Worm (Caenorhabditis elegans) whole organism, L2 larva: ENCODE measurements around the gene ZK632.14.

ENCODE experiments used
- C34F6.9 ChIP-seq: fragments of 150-350 bp; optimal IDR thresholded peaks from 2 replicates; lab custom pipeline; 2014; ENCODE audit warnings: missing biosample characterization, missing genetic modification characterization
- F13H6.1 ChIP-seq: sonication (generic microtip); optimal IDR thresholded peaks from 2 replicates; lab custom pipeline; 2016; ENCODE audit warnings: missing genetic modification characterization, missing compliant biosample characterization
- R02D3.7 ChIP-seq: fragments of 150-350 bp; optimal IDR thresholded peaks from 2 replicates; lab custom pipeline; 2014; ENCODE audit warnings: missing biosample characterization, missing genetic modification characterization
- Y55F3AM.14 ChIP-seq: fragments of 200-800 bp; sonication (Bioruptor generic); optimal IDR thresholded peaks from 2 replicates; lab custom pipeline; 2018; ENCODE audit warnings: mild to moderate bottlenecking, missing genetic modification characterization, missing compliant biosample characterization
- ZK546.5 ChIP-seq: sonication (generic microtip); optimal IDR thresholded peaks from 2 replicates; lab custom pipeline; 2017; ENCODE audit warnings: missing biosample characterization, missing genetic modification characterization
- alr-1 ChIP-seq: fragments of 150-350 bp; optimal IDR thresholded peaks from 2 replicates; lab custom pipeline; 2014; ENCODE audit warnings: missing biosample characterization, missing genetic modification characterization
- aly-2 ChIP-seq: fragments of 150-350 bp; optimal IDR thresholded peaks from 2 replicates; lab custom pipeline; 2014; ENCODE audit warnings: missing biosample characterization, missing genetic modification characterization
- ama-1 ChIP-seq: fragments of 150-350 bp; optimal IDR thresholded peaks from 2 replicates; lab custom pipeline; 2018; ENCODE audit warnings: inconsistent platforms
- blmp-1 ChIP-seq: sonication (generic microtip); optimal IDR thresholded peaks from 2 replicates; lab custom pipeline; 2017; ENCODE audit warnings: missing genetic modification characterization, mild to moderate bottlenecking, missing compliant biosample characterization, antibody characterized with exemption, moderate library complexity; ENCODE audit not compliant: insufficient read depth
- ceh-16 ChIP-seq: fragments of 150-350 bp; optimal IDR thresholded peaks from 2 replicates; lab custom pipeline; 2014; ENCODE audit warnings: missing biosample characterization, missing genetic modification characterization
- ceh-82 ChIP-seq: fragments of 150-350 bp; optimal IDR thresholded peaks from 2 replicates; lab custom pipeline; 2014; ENCODE audit warnings: missing biosample characterization, missing genetic modification characterization
- crh-2 ChIP-seq: sonication (generic microtip); optimal IDR thresholded peaks from 2 replicates; lab custom pipeline; 2017; ENCODE audit warnings: missing biosample characterization, missing genetic modification characterization
- dmd-4 ChIP-seq: sonication (generic microtip); optimal IDR thresholded peaks from 2 replicates; lab custom pipeline; 2017; ENCODE audit warnings: missing biosample characterization, missing genetic modification characterization
- egl-27 ChIP-seq: sonication (generic microtip); optimal IDR thresholded peaks from 3 replicates; lab custom pipeline; 2017; ENCODE audit warnings: missing biosample characterization, missing genetic modification reagents, missing genetic modification characterization
- elt-1 ChIP-seq: fragments of 150-350 bp; optimal IDR thresholded peaks from 2 replicates; lab custom pipeline; 2014; ENCODE audit warnings: missing biosample characterization, missing genetic modification characterization
- elt-3 ChIP-seq: sonication (generic microtip); optimal IDR thresholded peaks from 2 replicates; lab custom pipeline; 2017; ENCODE audit warnings: missing biosample characterization, missing genetic modification characterization
- fos-1 ChIP-seq: fragments of 150-350 bp; optimal IDR thresholded peaks from 2 replicates; lab custom pipeline; 2014; ENCODE audit warnings: missing biosample characterization, missing genetic modification characterization
- gmeb-1 ChIP-seq: fragments of 150-350 bp; optimal IDR thresholded peaks from 2 replicates; lab custom pipeline; 2014; ENCODE audit warnings: missing biosample characterization, missing genetic modification characterization
- lin-11 ChIP-seq: fragments of 150-350 bp; sonication (generic microtip); optimal IDR thresholded peaks from 2 replicates; lab custom pipeline; 2014; ENCODE audit warnings: missing biosample characterization, missing genetic modification characterization, inconsistent platforms, mixed read lengths
- lin-13 ChIP-seq: fragments of 150-350 bp; optimal IDR thresholded peaks from 2 replicates; lab custom pipeline; 2014; ENCODE audit warnings: missing biosample characterization, missing genetic modification reagents, missing genetic modification characterization
- lin-39 ChIP-seq: fragments of 150-350 bp; optimal IDR thresholded peaks from 2 replicates; lab custom pipeline; 2014; ENCODE audit warnings: missing biosample characterization, missing genetic modification reagents, missing genetic modification characterization
- lsy-2 ChIP-seq, 2 experiments: fragments of 150-350 bp in 1 of 2; sonication (generic microtip) in 1 of 2; optimal IDR thresholded peaks; 2 replicates each; lab custom pipeline; 2014 to 2017; ENCODE audit warnings: missing biosample characterization in 2 of 2, missing genetic modification characterization in 2 of 2
- mab-5 ChIP-seq: fragments of 150-350 bp; optimal IDR thresholded peaks from 2 replicates; lab custom pipeline; 2014; ENCODE audit warnings: missing biosample characterization, missing genetic modification characterization
- mbf-1 ChIP-seq: sonication (generic microtip); optimal IDR thresholded peaks from 2 replicates; lab custom pipeline; 2017; ENCODE audit warnings: missing biosample characterization, missing genetic modification characterization
- mdl-1 ChIP-seq, 2 experiments: fragments of 150-350 bp in 1 of 2; sonication (generic microtip) in 1 of 2; optimal IDR thresholded peaks; 2 replicates each; lab custom pipeline; 2017; ENCODE audit warnings: missing biosample characterization in 2 of 2, missing genetic modification characterization in 2 of 2
- nhr-10 ChIP-seq: sonication (generic microtip); optimal IDR thresholded peaks from 2 replicates; lab custom pipeline; 2017; ENCODE audit warnings: missing biosample characterization, missing genetic modification characterization
- nhr-11 ChIP-seq: fragments of 150-350 bp; optimal IDR thresholded peaks from 2 replicates; lab custom pipeline; 2014; ENCODE audit warnings: missing biosample characterization, missing genetic modification characterization
- nhr-12 ChIP-seq: fragments of 150-350 bp; optimal IDR thresholded peaks from 2 replicates; lab custom pipeline; 2014; ENCODE audit warnings: missing biosample characterization, missing genetic modification characterization
- nhr-129 ChIP-seq: fragments of 150-350 bp; optimal IDR thresholded peaks from 2 replicates; lab custom pipeline; 2014; ENCODE audit warnings: missing biosample characterization, missing genetic modification characterization
- nhr-21 ChIP-seq: fragments of 150-350 bp; optimal IDR thresholded peaks from 2 replicates; lab custom pipeline; 2014; ENCODE audit warnings: missing biosample characterization, missing genetic modification characterization
- nhr-23 ChIP-seq: fragments of 150-350 bp; optimal IDR thresholded peaks from 2 replicates; lab custom pipeline; 2014; ENCODE audit warnings: missing biosample characterization, missing genetic modification reagents, missing genetic modification characterization
- nhr-237 ChIP-seq: fragments of 150-350 bp; optimal IDR thresholded peaks from 2 replicates; lab custom pipeline; 2014; ENCODE audit warnings: missing biosample characterization, missing genetic modification characterization
- nhr-25 ChIP-seq: fragments of 150-350 bp; sonication (generic microtip); optimal IDR thresholded peaks from 3 replicates; lab custom pipeline; 2014; ENCODE audit warnings: missing biosample characterization, missing genetic modification characterization
- nhr-6 ChIP-seq: fragments of 150-350 bp; optimal IDR thresholded peaks from 2 replicates; lab custom pipeline; 2014; ENCODE audit warnings: missing biosample characterization, missing genetic modification characterization
- nhr-77 ChIP-seq: fragments of 150-350 bp; optimal IDR thresholded peaks from 2 replicates; lab custom pipeline; 2014; ENCODE audit warnings: missing biosample characterization, missing genetic modification characterization
- peb-1 ChIP-seq: fragments of 150-350 bp; optimal IDR thresholded peaks from 2 replicates; lab custom pipeline; 2014; ENCODE audit warnings: missing biosample characterization, missing genetic modification characterization
- sem-4 ChIP-seq: fragments of 150-350 bp; optimal IDR thresholded peaks from 2 replicates; lab custom pipeline; 2014; ENCODE audit warnings: missing biosample characterization, missing genetic modification reagents, missing genetic modification characterization
- skn-1 ChIP-seq: sonication (generic microtip); optimal IDR thresholded peaks from 2 replicates; lab custom pipeline; 2017; ENCODE audit warnings: missing biosample characterization, missing genetic modification characterization
- sma-3 ChIP-seq: sonication (generic microtip); optimal IDR thresholded peaks from 2 replicates; lab custom pipeline; 2016; ENCODE audit warnings: missing genetic modification reagents, missing genetic modification characterization, missing compliant biosample characterization
- sma-9 ChIP-seq, 2 experiments: fragments of 150-350 bp in 1 of 2; sonication (generic microtip) in 1 of 2; optimal IDR thresholded peaks; 2 replicates each; lab custom pipeline; 2014 to 2016; ENCODE audit warnings: missing genetic modification characterization in 2 of 2, mild to moderate bottlenecking in 1 of 2, missing biosample characterization in 1 of 2, missing compliant biosample characterization in 1 of 2, missing genetic modification reagents in 1 of 2, moderate library complexity in 1 of 2
- snpc-4 ChIP-seq: fragments of 150-350 bp; optimal IDR thresholded peaks from 2 replicates; lab custom pipeline; 2014; ENCODE audit warnings: missing biosample characterization, missing genetic modification characterization
- unc-39 ChIP-seq: fragments of 150-350 bp; optimal IDR thresholded peaks from 2 replicates; lab custom pipeline; 2014; ENCODE audit warnings: missing biosample characterization, missing genetic modification characterization
- unc-55 ChIP-seq: fragments of 150-350 bp; sonication (generic microtip); optimal IDR thresholded peaks from 3 replicates; lab custom pipeline; 2014; ENCODE audit warnings: missing biosample characterization, missing genetic modification reagents, missing genetic modification characterization
- unc-62 ChIP-seq: fragments of 150-350 bp; optimal IDR thresholded peaks from 2 replicates; lab custom pipeline; 2014; ENCODE audit warnings: missing biosample characterization, missing genetic modification reagents, missing genetic modification characterization
- zag-1 ChIP-seq: fragments of 150-350 bp; optimal IDR thresholded peaks from 2 replicates; lab custom pipeline; 2014; ENCODE audit warnings: missing biosample characterization, missing genetic modification characterization
- ztf-1 ChIP-seq: fragments of 200-800 bp; sonication (Bioruptor generic); conservative IDR thresholded peaks from 2 replicates; pipeline ENCODE4 v1.3.6; 2022; ENCODE audit warnings: missing genetic modification characterization, missing compliant biosample characterization
- ztf-11 ChIP-seq: sonication (generic microtip); optimal IDR thresholded peaks from 2 replicates; lab custom pipeline; 2017; ENCODE audit warnings: missing biosample characterization, missing genetic modification characterization
- ztf-4 ChIP-seq: fragments of 150-350 bp; optimal IDR thresholded peaks from 2 replicates; lab custom pipeline; 2014; ENCODE audit warnings: missing biosample characterization, missing genetic modification characterization

The ZK632.14 gene

DNA sequence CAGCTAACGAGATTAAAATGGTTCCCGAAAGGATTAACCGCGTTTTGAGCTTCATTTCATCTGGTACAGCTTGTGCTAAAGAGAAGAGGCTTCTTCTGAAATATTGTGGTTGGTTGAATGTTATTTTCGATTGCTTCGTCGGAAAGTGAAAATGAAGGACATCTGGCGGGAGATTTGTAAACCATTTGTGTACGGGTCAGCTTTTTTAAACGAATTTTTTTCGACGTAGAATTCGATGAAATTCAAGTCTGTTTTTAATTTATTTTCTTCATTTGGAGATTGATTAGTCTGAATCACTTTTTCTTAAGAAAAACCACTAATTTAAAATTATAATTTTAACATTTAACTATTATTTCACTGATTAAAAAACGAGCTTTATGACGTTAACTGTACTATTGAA is 33.0 kb upstream of the ZK632.14 start, which contains the start of gene sqv-3:
sqv-3 (minus strand) TSS at position 101 of the 400 bp plus-strand sequence.
- TF ChIP-seq nhr-23 (tag; lab: Kevin White, UChicago) (no peak), fos-1 (tag; lab: Kevin White, UChicago) (no peak), C34F6.9 (tag; lab: Kevin White, UChicago) (no peak), ztf-4 (tag; lab: Kevin White, UChicago) (no peak), nhr-11 (tag; lab: Kevin White, UChicago) (no peak), ZK546.5 (tag; lab: Kevin White, UChicago) (no peak), nhr-129 (tag; lab: Kevin White, UChicago) (no peak), nhr-25 (tag; lab: Kevin White, UChicago) (no peak), sma-9 (GFP tag; optimal IDR thresholded peaks at IDR 0.05; lab: Kevin White, UChicago) (no peak), sma-9 (tag; optimal IDR thresholded peaks at IDR 0.05; lab: Kevin White, UChicago) (no peak), blmp-1 (no peak)

DNA sequence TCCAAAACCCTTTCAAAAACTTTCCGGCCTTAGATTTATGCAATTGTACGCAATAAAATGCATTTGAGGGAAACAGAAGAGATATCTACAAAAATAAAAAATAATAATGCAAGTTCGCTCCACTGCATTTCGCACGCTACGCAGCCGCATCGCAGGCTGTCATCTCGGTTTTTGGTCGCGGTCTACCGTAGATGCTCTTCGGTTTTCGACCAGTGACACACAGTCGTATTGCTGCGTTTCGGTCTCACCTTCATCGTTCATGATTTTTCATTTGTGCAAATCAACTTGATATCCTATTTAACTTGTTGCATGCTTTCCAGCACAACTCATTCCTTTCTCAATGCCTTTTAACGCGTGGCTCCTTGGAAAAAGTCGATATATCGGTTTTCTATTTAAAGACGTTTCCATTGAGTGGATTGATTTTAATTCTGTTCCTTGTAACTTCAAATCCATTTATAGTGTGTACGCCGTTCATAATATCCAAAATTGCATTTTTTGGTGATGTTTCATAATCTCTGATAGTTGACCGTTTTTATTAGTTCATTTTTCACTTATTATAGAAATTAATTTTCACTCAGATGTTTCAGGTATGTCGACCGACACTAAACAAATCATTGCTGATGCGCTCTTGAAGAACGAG is 32.5 kb upstream of the ZK632.14 start, which contains the start of gene vha-1:
vha-1 (plus strand) TSS at position 590 of the 640 bp plus-strand sequence.
- TF ChIP-seq nhr-6 (tag; lab: Kevin White, UChicago) (peak; percentile 39), nhr-77 (no peak), mdl-1 (tag; optimal IDR thresholded peaks at IDR 0.05; lab: Kevin White, UChicago) (peak in 1 of 2 experiments; percentile 41), dmd-4 (no peak), unc-62 (GFP tag; lab: Kevin White, UChicago) (no peak), unc-39 (tag; lab: Kevin White, UChicago) (no peak), snpc-4 (tag; lab: Kevin White, UChicago) (peak; percentile 53), nhr-21 (tag; lab: Kevin White, UChicago) (peak; percentile 81), nhr-11 (tag; lab: Kevin White, UChicago) (no peak), mbf-1 (tag; lab: Kevin White, UChicago) (no peak), ztf-4 (tag; lab: Kevin White, UChicago) (peak; percentile 65), nhr-25 (tag; lab: Kevin White, UChicago) (peak; percentile 75), ceh-16 (tag; lab: Kevin White, UChicago) (no peak), sma-3 (GFP tag; lab: Kevin White, UChicago) (peak; percentile 83), blmp-1 (peak; percentile 56), unc-55 (GFP tag; lab: Kevin White, UChicago) (peak; percentile 97), lin-11 (peak; percentile 67), nhr-12 (tag; lab: Kevin White, UChicago) (no peak), ama-1 (lab: Kevin White, UChicago) (peak; percentile 78), ztf-11 (tag; lab: Kevin White, UChicago) (no peak), C34F6.9 (tag; lab: Kevin White, UChicago) (peak; percentile 98), F13H6.1 (peak; percentile 74), peb-1 (tag; lab: Kevin White, UChicago) (no peak), nhr-10 (no peak), ZK546.5 (tag; lab: Kevin White, UChicago) (peak; percentile 42), zag-1 (peak; percentile 69), alr-1 (tag; lab: Kevin White, UChicago) (no peak), ceh-82 (tag; lab: Kevin White, UChicago) (peak; percentile 55), lin-39 (tag; lab: Kevin White, UChicago) (no peak), R02D3.7 (tag; lab: Kevin White, UChicago) (peak; percentile 11), elt-1 (tag; lab: Kevin White, UChicago) (no peak), fos-1 (tag; lab: Kevin White, UChicago) (peak; percentile 99), nhr-237 (no peak), aly-2 (no peak), Y55F3AM.14 (no peak), egl-27 (tag; lab: Kevin White, UChicago) (peak; percentile 46), sma-9 (GFP tag; optimal IDR thresholded peaks at IDR 0.05; lab: Kevin White, UChicago) (peak; percentile 40), sma-9 (tag; optimal IDR thresholded peaks at IDR 0.05; lab: Kevin White, UChicago) (no peak), skn-1 (tag; lab: Kevin White, UChicago) (no peak), nhr-129 (tag; lab: Kevin White, UChicago) (peak; percentile 88), crh-2 (tag; lab: Kevin White, UChicago) (peak; percentile 95), mab-5 (tag; lab: Kevin White, UChicago) (peak; percentile 43), nhr-23 (tag; lab: Kevin White, UChicago) (no peak), ztf-1 (GFP tag; lab: Robert Waterston, UW) (no peak), gmeb-1 (peak; percentile 79), elt-3 (no peak), lsy-2 (tag; optimal IDR thresholded peaks at IDR 0.05; lab: Kevin White, UChicago) (peak; percentile 78 to 94), lin-13 (GFP tag; lab: Kevin White, UChicago) (peak; percentile 85), sem-4 (tag; lab: Kevin White, UChicago) (no peak)
